Fruit fly (Drosophila melanogaster): ENCODE data around the gene Epg5.

DNA sequence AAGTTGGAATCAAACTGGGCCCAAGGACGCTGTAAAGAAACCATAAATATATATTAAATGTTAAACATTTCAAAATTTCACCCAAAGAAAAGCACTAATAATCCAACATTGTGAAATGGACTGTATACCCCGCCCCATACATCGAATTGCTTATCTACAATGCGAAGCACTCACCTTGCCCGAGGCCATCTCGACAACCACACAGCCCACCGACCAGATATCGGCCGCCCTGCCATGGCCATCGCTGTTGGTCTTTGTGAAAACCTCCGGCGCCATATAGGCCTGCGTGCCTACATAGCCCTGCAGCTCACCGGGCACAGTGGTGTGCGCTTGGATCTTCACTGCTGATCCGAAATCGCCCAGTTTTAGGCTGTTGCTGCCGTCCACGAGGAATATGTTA, 25.1 kb downstream of the Epg5 start:
- TF ChIP-seq EcR (GFP tag; optimal IDR thresholded peaks at IDR 0.05) (no peak), Dll (optimal IDR thresholded peaks at IDR 0.05) (no peak), CG8478 (optimal IDR thresholded peaks at IDR 0.05) (no peak), usp (GFP tag; optimal IDR thresholded peaks at IDR 0.05) (no peak)
